Worm (Caenorhabditis elegans) whole organism, late embryonic: ENCODE results near the gene rpl-18.

Experiments used
- K09A11.1 ChIP-seq: sonication (generic microtip); optimal IDR thresholded peaks from 2 replicates; lab custom pipeline; 2017; ENCODE audit warnings: antibody characterized with exemption, mild to moderate bottlenecking, missing genetic modification characterization, missing compliant biosample characterization; ENCODE audit not compliant: insufficient read depth
- T23F11.4 ChIP-seq: fragments of 200-800 bp; sonication (Bioruptor generic); optimal IDR thresholded peaks from 2 replicates; lab custom pipeline; 2018; ENCODE audit warnings: mild to moderate bottlenecking, missing genetic modification characterization, missing compliant biosample characterization
- elt-2 ChIP-seq: sonication (generic microtip); optimal IDR thresholded peaks from 2 replicates; lab custom pipeline; 2016; ENCODE audit warnings: missing genetic modification reagents, missing genetic modification characterization, missing compliant biosample characterization
- fkh-10 ChIP-seq: fragments of 150-350 bp; optimal IDR thresholded peaks from 2 replicates; lab custom pipeline; 2014; ENCODE audit warnings: missing biosample characterization, missing genetic modification reagents, missing genetic modification characterization
- fkh-6 ChIP-seq: sonication (generic microtip); optimal IDR thresholded peaks from 2 replicates; lab custom pipeline; 2016; ENCODE audit warnings: missing genetic modification characterization, missing compliant biosample characterization
- lin-11 ChIP-seq: fragments of 200-800 bp; sonication (Bioruptor generic); optimal IDR thresholded peaks from 2 replicates; lab custom pipeline; 2018; ENCODE audit warnings: mild to moderate bottlenecking, missing genetic modification characterization, missing compliant biosample characterization
- nhr-11 ChIP-seq: fragments of 150-350 bp; optimal IDR thresholded peaks from 2 replicates; lab custom pipeline; 2014; ENCODE audit warnings: missing biosample characterization, missing genetic modification characterization
- pha-4 ChIP-seq: fragments of 150-350 bp; optimal IDR thresholded peaks from 2 replicates; lab custom pipeline; 2018; ENCODE audit warnings: missing biosample characterization, missing genetic modification reagents, missing genetic modification characterization
- rnt-1 ChIP-seq: sonication (generic microtip); optimal IDR thresholded peaks from 2 replicates; lab custom pipeline; 2016; ENCODE audit warnings: missing genetic modification characterization, missing compliant biosample characterization
- syd-9 ChIP-seq: sonication (generic microtip); optimal IDR thresholded peaks from 2 replicates; lab custom pipeline; 2016; ENCODE audit warnings: mild to moderate bottlenecking, missing genetic modification characterization, moderate library complexity, missing compliant biosample characterization
- tbx-2 ChIP-seq: sonication (generic microtip); optimal IDR thresholded peaks from 2 replicates; lab custom pipeline; 2016; ENCODE audit warnings: missing genetic modification characterization, missing compliant biosample characterization
- unc-55 ChIP-seq: sonication (generic microtip); optimal IDR thresholded peaks from 2 replicates; lab custom pipeline; 2017; ENCODE audit warnings: missing biosample characterization, missing genetic modification reagents, missing genetic modification characterization

- TF ChIP-seq unc-55 (GFP tag; lab: Kevin White, UChicago) (no peak), rnt-1 (no peak), T23F11.4 (GFP tag; lab: Kevin White, UChicago) (no peak), tbx-2 (tag; lab: Kevin White, UChicago) (no peak), elt-2 (tag; lab: Kevin White, UChicago) (no peak), K09A11.1 (tag; lab: Kevin White, UChicago) (no peak), nhr-11 (no peak), syd-9 (no peak), pha-4 (tag; lab: Kevin White, UChicago) (no peak), fkh-6 (tag; lab: Kevin White, UChicago) (no peak), lin-11 (tag; lab: Kevin White, UChicago) (no peak), fkh-10 (GFP tag; lab: Kevin White, UChicago) (no peak)
These were observed 9.0 kb downstream of the rpl-18 start, which contains the start of gene icap-1 for ce11 chrIV:13786690-13787089.
